Fruit fly (Drosophila melanogaster) whole organism, embryonic: ENCODE data around the gene cwo.

Source experiments
- Atf6 ChIP-seq: fragments of 200-800 bp; sonication (Bioruptor generic); IDR thresholded peaks from 2 replicates; pipeline ENCODE4 v1.3.6; 2022; ENCODE audit warnings: missing biosample characterization, missing genetic modification characterization
- CG12236 ChIP-seq: fragments of 200-800 bp; sonication (Bioruptor generic); optimal IDR thresholded peaks from 2 replicates; lab custom pipeline; 2016; ENCODE audit warnings: missing biosample characterization, missing genetic modification characterization
- CG1233 ChIP-seq: fragments of 200-800 bp; sonication (Bioruptor generic); optimal IDR thresholded peaks from 4 replicates; lab custom pipeline; 2018; ENCODE audit warnings: missing biosample characterization, mild to moderate bottlenecking, missing genetic modification characterization
- CG15011 ChIP-seq: fragments of 200-800 bp; sonication (Bioruptor generic); optimal IDR thresholded peaks from 3 replicates; lab custom pipeline; 2018; ENCODE audit warnings: missing biosample characterization, mild to moderate bottlenecking, missing genetic modification characterization
- CG1603 ChIP-seq: fragments of 200-800 bp; sonication (Bioruptor generic); optimal IDR thresholded peaks from 2 replicates; lab custom pipeline; 2019; ENCODE audit warnings: missing biosample characterization, mild to moderate bottlenecking, missing genetic modification characterization, moderate library complexity
- CG17359 ChIP-seq: fragments of 200-800 bp; sonication (Bioruptor generic); optimal IDR thresholded peaks from 3 replicates; lab custom pipeline; 2018; ENCODE audit warnings: missing biosample characterization, mild to moderate bottlenecking, missing genetic modification characterization, moderate library complexity
- CG17385 ChIP-seq: fragments of 200-800 bp; sonication (Bioruptor generic); optimal IDR thresholded peaks from 3 replicates; lab custom pipeline; 2018; ENCODE audit warnings: missing biosample characterization, mild to moderate bottlenecking, missing genetic modification characterization
- CG18262 ChIP-seq: fragments of 200-800 bp; optimal IDR thresholded peaks from 3 replicates; lab custom pipeline; 2019; ENCODE audit warnings: missing biosample characterization, mild to moderate bottlenecking, missing genetic modification characterization, moderate library complexity
- CG3163 ChIP-seq: fragments of 200-800 bp; sonication (Bioruptor generic); optimal IDR thresholded peaks from 3 replicates; lab custom pipeline; 2016; ENCODE audit warnings: missing biosample characterization, missing genetic modification characterization
- CG34376 ChIP-seq: fragments of 200-800 bp; sonication (Bioruptor generic); optimal IDR thresholded peaks from 2 replicates; lab custom pipeline; 2018; ENCODE audit warnings: missing biosample characterization, mild to moderate bottlenecking, missing genetic modification characterization
- CG4360 ChIP-seq: fragments of 200-800 bp; sonication (Bioruptor generic); IDR thresholded peaks from 2 replicates; pipeline ENCODE4 v1.3.6; 2022; ENCODE audit warnings: missing biosample characterization, missing genetic modification characterization
- CG6654 ChIP-seq: fragments of 200-800 bp; sonication (Bioruptor generic); optimal IDR thresholded peaks from 2 replicates; lab custom pipeline; 2017; ENCODE audit warnings: missing biosample characterization, mild to moderate bottlenecking, missing genetic modification characterization
- CG7357 ChIP-seq: fragments of 200-800 bp; sonication (Bioruptor generic); IDR thresholded peaks from 3 replicates; pipeline ENCODE4 v1.3.6; 2022; ENCODE audit warnings: missing biosample characterization, missing genetic modification characterization
- CG7786 ChIP-seq: fragments of 200-800 bp; sonication (Bioruptor generic); optimal IDR thresholded peaks from 2 replicates; lab custom pipeline; 2016; ENCODE audit warnings: missing biosample characterization, missing genetic modification characterization
- CG7839 ChIP-seq: fragments of 200-800 bp; sonication (Bioruptor generic); optimal IDR thresholded peaks from 3 replicates; lab custom pipeline; 2018; ENCODE audit warnings: missing biosample characterization, mild to moderate bottlenecking, missing genetic modification characterization, moderate library complexity
- CG8359 ChIP-seq: fragments of 200-800 bp; sonication (Bioruptor generic); optimal IDR thresholded peaks from 2 replicates; lab custom pipeline; 2017; ENCODE audit warnings: missing biosample characterization, mild to moderate bottlenecking, missing genetic modification characterization, borderline replicate concordance
- CG8924 ChIP-seq: fragments of 200-800 bp; optimal IDR thresholded peaks from 3 replicates; lab custom pipeline; 2019; ENCODE audit warnings: missing biosample characterization, mild to moderate bottlenecking, missing genetic modification characterization, moderate library complexity
- CG9817 ChIP-seq: fragments of 200-800 bp; sonication (Bioruptor generic); optimal IDR thresholded peaks from 2 replicates; lab custom pipeline; 2018; ENCODE audit warnings: missing biosample characterization, mild to moderate bottlenecking, missing genetic modification characterization, moderate library complexity
- Chrac-16 ChIP-seq: fragments of 200-800 bp; sonication (Bioruptor generic); optimal IDR thresholded peaks from 3 replicates; lab custom pipeline; 2016; ENCODE audit warnings: missing biosample characterization, missing genetic modification characterization
- H15 ChIP-seq: fragments of 200-800 bp; sonication (Bioruptor generic); IDR thresholded peaks from 3 replicates; pipeline ENCODE4 v1.3.6; 2022; ENCODE audit warnings: missing biosample characterization, missing genetic modification characterization
- HHEX ChIP-seq: fragments of 200-800 bp; sonication (Bioruptor generic); optimal IDR thresholded peaks from 3 replicates; lab custom pipeline; 2017; ENCODE audit warnings: missing biosample characterization, mild to moderate bottlenecking, missing genetic modification characterization, missing genetic modification reagents
- HmgD ChIP-seq: fragments of 200-800 bp; sonication (Bioruptor generic); optimal IDR thresholded peaks from 3 replicates; lab custom pipeline; 2016; ENCODE audit warnings: missing biosample characterization, missing genetic modification characterization
- HmgZ ChIP-seq: fragments of 200-800 bp; sonication (Bioruptor generic); optimal IDR thresholded peaks from 2 replicates; lab custom pipeline; 2018; ENCODE audit warnings: missing biosample characterization, mild to moderate bottlenecking, missing genetic modification characterization
- Meics ChIP-seq: fragments of 200-800 bp; sonication (Bioruptor generic); optimal IDR thresholded peaks from 2 replicates; lab custom pipeline; 2017; ENCODE audit warnings: missing biosample characterization, mild to moderate bottlenecking, missing genetic modification characterization
- NK7.1 ChIP-seq: fragments of 200-800 bp; sonication (Bioruptor generic); optimal IDR thresholded peaks from 3 replicates; lab custom pipeline; 2016; ENCODE audit warnings: missing biosample characterization, missing genetic modification characterization
- PHDP ChIP-seq: fragments of 200-800 bp; sonication (Bioruptor generic); optimal IDR thresholded peaks from 3 replicates; lab custom pipeline; 2018; ENCODE audit warnings: missing biosample characterization, mild to moderate bottlenecking, missing genetic modification characterization, moderate library complexity
- Pdp1 ChIP-seq, 2 experiments: fragments of 200-800 bp; sonication (Bioruptor generic); optimal IDR thresholded peaks; 3 replicates each; lab custom pipeline; 2016; ENCODE audit warnings: missing biosample characterization in 2 of 2, missing genetic modification characterization in 2 of 2, mild to moderate bottlenecking in 1 of 2, moderate library complexity in 1 of 2
- Sox100B ChIP-seq: fragments of 200-800 bp; sonication (Bioruptor generic); optimal IDR thresholded peaks from 3 replicates; lab custom pipeline; 2018; ENCODE audit warnings: missing biosample characterization, mild to moderate bottlenecking, missing genetic modification characterization
- Trl ChIP-seq, 3 experiments: fragments of >200 bp in 2 of 3; fragments of 200-800 bp in 1 of 3; sonication (Bioruptor generic) in 1 of 3; optimal IDR thresholded peaks; 2 replicates in 1 of 3; 3 replicates in 2 of 3; lab custom pipeline; 2016 to 2017; ENCODE audit warnings: missing biosample characterization in 1 of 3, missing genetic modification characterization in 1 of 3
- amos ChIP-seq: fragments of 200-800 bp; sonication (Bioruptor generic); IDR thresholded peaks from 2 replicates; pipeline ENCODE4 v1.3.6; 2022; ENCODE audit warnings: missing biosample characterization, missing genetic modification characterization; ENCODE audit not compliant: partially characterized antibody
- ash1 ChIP-seq: fragments of 200-800 bp; sonication (Bioruptor generic); optimal IDR thresholded peaks from 2 replicates; lab custom pipeline; 2018; ENCODE audit warnings: missing biosample characterization, mild to moderate bottlenecking, missing genetic modification characterization
- crol ChIP-seq: fragments of 200-800 bp; sonication (Bioruptor generic); IDR thresholded peaks from 2 replicates; pipeline ENCODE4 v1.3.6; 2022; ENCODE audit warnings: missing biosample characterization, missing genetic modification characterization
- esg ChIP-seq: fragments of 200-800 bp; sonication (Bioruptor generic); conservative IDR thresholded peaks from 2 replicates; pipeline ENCODE4 v1.3.6; 2022; ENCODE audit warnings: missing biosample characterization, missing genetic modification characterization
- gfzf ChIP-seq: fragments of 200-800 bp; sonication (Bioruptor generic); optimal IDR thresholded peaks from 2 replicates; lab custom pipeline; 2016; ENCODE audit warnings: missing biosample characterization, mild to moderate bottlenecking, missing genetic modification characterization, moderate library complexity
- grn ChIP-seq: fragments of 200-800 bp; sonication (Bioruptor generic); optimal IDR thresholded peaks from 3 replicates; lab custom pipeline; 2017; ENCODE audit warnings: missing biosample characterization, missing genetic modification characterization
- gsb ChIP-seq: fragments of 200-800 bp; sonication (Bioruptor generic); IDR thresholded peaks from 2 replicates; pipeline ENCODE4 v1.3.6; 2022; ENCODE audit warnings: missing biosample characterization, missing genetic modification characterization
- h ChIP-seq: fragments of >200 bp; optimal IDR thresholded peaks from 2 replicates; lab custom pipeline; 2017
- hth ChIP-seq: fragments of >200 bp; optimal IDR thresholded peaks from 2 replicates; lab custom pipeline; 2017; ENCODE audit warnings: inconsistent platforms
- kay ChIP-seq: fragments of 200-800 bp; sonication (Bioruptor generic); optimal IDR thresholded peaks from 2 replicates; lab custom pipeline; 2016; ENCODE audit warnings: missing biosample characterization, missing genetic modification characterization
- kni ChIP-seq: fragments of 200-800 bp; sonication (Bioruptor generic); optimal IDR thresholded peaks from 3 replicates; lab custom pipeline; 2017; ENCODE audit warnings: mild to moderate bottlenecking, missing biosample characterization, missing genetic modification reagents, missing genetic modification characterization
- lola ChIP-seq, 3 experiments: fragments of >200 bp in 2 of 3; fragments of 200-800 bp in 1 of 3; sonication (Bioruptor generic) in 1 of 3; optimal IDR thresholded peaks; 2 replicates each; lab custom pipeline; 2017 to 2019; ENCODE audit warnings: missing biosample characterization in 3 of 3, missing genetic modification characterization in 3 of 3, mild to moderate bottlenecking in 1 of 3, moderate library complexity in 1 of 3
- nau ChIP-seq: fragments of 200-800 bp; sonication (Bioruptor generic); optimal IDR thresholded peaks from 3 replicates; lab custom pipeline; 2017; ENCODE audit warnings: missing biosample characterization, mild to moderate bottlenecking, missing genetic modification characterization, missing genetic modification reagents
- sens-2 ChIP-seq: fragments of 200-800 bp; sonication (Bioruptor generic); IDR thresholded peaks from 2 replicates; pipeline ENCODE4 v1.3.6; 2022; ENCODE audit warnings: missing biosample characterization, missing genetic modification characterization
- sisA ChIP-seq: fragments of 200-800 bp; sonication (Bioruptor generic); IDR thresholded peaks from 2 replicates; pipeline ENCODE4 v1.3.6; 2022; ENCODE audit warnings: missing biosample characterization, missing genetic modification characterization
- sna ChIP-seq: fragments of 200-800 bp; sonication (Bioruptor generic); IDR thresholded peaks from 2 replicates; pipeline ENCODE4 v1.3.6; 2022; ENCODE audit warnings: missing biosample characterization, missing genetic modification characterization; ENCODE audit not compliant: partially characterized antibody
- so ChIP-seq: fragments of 200-800 bp; sonication (Bioruptor generic); IDR thresholded peaks from 3 replicates; pipeline ENCODE4 v1.3.6; 2022; ENCODE audit warnings: missing biosample characterization, missing genetic modification characterization
- ssp ChIP-seq: fragments of 200-800 bp; sonication (Bioruptor generic); IDR thresholded peaks from 2 replicates; pipeline ENCODE4 v1.3.6; 2022; ENCODE audit warnings: missing biosample characterization, missing genetic modification characterization
- stc ChIP-seq: fragments of 200-800 bp; sonication (Bioruptor generic); IDR thresholded peaks from 2 replicates; pipeline ENCODE4 v1.3.6; 2022; ENCODE audit warnings: missing biosample characterization, missing genetic modification characterization
- zfh2 ChIP-seq: fragments of 200-800 bp; sonication (Bioruptor generic); optimal IDR thresholded peaks from 2 replicates; lab custom pipeline; 2016; ENCODE audit warnings: missing biosample characterization, missing genetic modification characterization

Gene cwo

DNA sequence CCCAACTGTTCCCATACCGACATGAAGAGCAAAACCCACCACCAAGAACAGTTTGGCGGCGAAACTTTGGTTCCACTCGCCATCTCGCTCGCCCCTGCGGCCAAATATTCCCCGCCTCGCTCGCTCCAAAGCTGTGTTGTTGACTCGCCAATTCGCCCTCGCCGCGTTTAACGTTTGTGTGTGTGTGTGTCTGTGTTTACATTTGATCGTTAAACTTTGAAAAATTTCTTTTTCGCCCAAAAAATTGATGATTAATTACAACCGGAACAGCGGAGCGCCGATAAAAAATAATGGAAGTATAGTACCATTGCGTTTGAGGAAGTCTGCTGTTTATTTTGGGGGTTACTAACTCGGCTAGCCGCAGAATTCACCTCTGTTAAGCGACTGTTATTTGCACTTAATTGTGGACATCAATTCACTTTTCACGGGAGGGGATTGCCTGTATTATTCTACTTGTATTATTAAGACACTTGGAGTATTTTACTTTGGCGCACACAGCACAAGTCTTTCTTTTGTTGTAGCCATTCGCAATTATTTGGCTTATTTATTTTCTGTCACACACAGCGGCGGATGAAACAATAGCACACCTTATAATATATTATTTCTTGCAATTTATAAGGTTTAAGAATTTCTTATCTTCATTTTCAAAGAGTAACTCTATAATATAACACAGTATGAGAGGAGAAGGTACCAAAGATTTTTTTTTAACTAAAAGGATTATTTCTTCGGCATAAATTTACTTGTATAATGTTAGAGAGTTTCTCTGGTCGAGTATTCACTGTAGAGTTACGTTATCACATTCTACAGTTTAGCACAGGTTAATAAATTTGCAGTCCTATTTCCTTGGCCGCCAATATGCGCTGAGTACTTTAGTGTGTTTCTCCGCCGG is 37.1 kb upstream of the cwo start (continued):
- no peak for TF ChIP-seq crol (GFP tag; lab: Robert Waterston, UW)
- peak; percentile 91 for TF ChIP-seq CG7839 (tag; lab: Kevin White, UChicago)
- TF ChIP-seq CG7786 (GFP tag; lab: Kevin White, UChicago): peak; percentile 78
- TF ChIP-seq CG8924 (tag; lab: Kevin White, UChicago): peak; percentile 81
- peak; percentile 76 for TF ChIP-seq CG17359 (tag; lab: Kevin White, UChicago)
- TF ChIP-seq kni: peak; percentile 92
- no peak for TF ChIP-seq sisA (GFP tag; lab: Robert Waterston, UW)
- no peak for TF ChIP-seq grn
- peak; percentile 75 for TF ChIP-seq CG18262 (tag; lab: Kevin White, UChicago)
- peak; percentile 86 for TF ChIP-seq CG9817 (tag; lab: Kevin White, UChicago)
- TF ChIP-seq CG4360 (GFP tag; lab: Robert Waterston, UW): no peak
- TF ChIP-seq CG15011 (GFP tag; lab: Kevin White, UChicago): peak; percentile 74
- peak; percentile 47 for TF ChIP-seq NK7.1
- TF ChIP-seq kay: peak; percentile 18
- no peak for TF ChIP-seq so (GFP tag; lab: Robert Waterston, UW)
- TF ChIP-seq sens-2 (GFP tag; lab: Robert Waterston, UW): no peak
- TF ChIP-seq h (lab: Kevin White, UChicago): no peak
- TF ChIP-seq CG34376 (GFP tag; lab: Kevin White, UChicago): peak; percentile 48
- TF ChIP-seq HmgD (GFP tag; lab: Kevin White, UChicago): no peak
- peak; percentile 80 for TF ChIP-seq CG17385 (GFP tag; lab: Kevin White, UChicago)
- TF ChIP-seq CG7357 (GFP tag; lab: Robert Waterston, UW): 0 out of 3 replicates have a peak, but pooled peaks have one; percentile 25
- peak; percentile 38 for TF ChIP-seq CG12236 (GFP tag; lab: Kevin White, UChicago)
- peak; percentile 73 for TF ChIP-seq Chrac-16 (GFP tag; lab: Kevin White, UChicago)
- TF ChIP-seq CG8359 (GFP tag; lab: Kevin White, UChicago): peak; percentile 6
- peak; percentile 85 for TF ChIP-seq HHEX
- peak; percentile 41 to 72 for TF ChIP-seq Pdp1 (GFP tag; optimal IDR thresholded peaks at IDR 0.05; lab: Kevin White, UChicago)
- TF ChIP-seq ssp (GFP tag; lab: Robert Waterston, UW): no peak
- TF ChIP-seq zfh2 (GFP tag; lab: Kevin White, UChicago): peak; percentile 78
- TF ChIP-seq gfzf (GFP tag; lab: Kevin White, UChicago): no peak
- TF ChIP-seq H15 (GFP tag; lab: Robert Waterston, UW): no peak
- no peak for TF ChIP-seq amos (GFP tag; lab: Robert Waterston, UW)
- no peak for TF ChIP-seq esg
- TF ChIP-seq gsb: no peak
- TF ChIP-seq lola (GFP tag; optimal IDR thresholded peaks at IDR 0.05; lab: Kevin White, UChicago): peak in 1 of 3 experiments; percentile 1
- peak; percentile 79 for TF ChIP-seq Sox100B
- peak; percentile 55 for TF ChIP-seq nau (GFP tag; lab: Kevin White, UChicago)
- no peak for TF ChIP-seq Atf6 (GFP tag; lab: Robert Waterston, UW)
- peak; percentile 41 for TF ChIP-seq CG1603 (tag; lab: Kevin White, UChicago)
- peak; percentile 90 for TF ChIP-seq PHDP
- peak; percentile 30 for TF ChIP-seq CG3163 (GFP tag; lab: Kevin White, UChicago)
- TF ChIP-seq CG1233 (GFP tag; lab: Kevin White, UChicago): peak; percentile 73
- TF ChIP-seq stc: no peak
- TF ChIP-seq Trl (optimal IDR thresholded peaks at IDR 0.05; lab: Kevin White, UChicago): no peak
- TF ChIP-seq Trl (GFP tag; optimal IDR thresholded peaks at IDR 0.05; lab: Kevin White, UChicago): peak; percentile 46
- TF ChIP-seq CG6654 (GFP tag; lab: Kevin White, UChicago): peak; percentile 61
- no peak for TF ChIP-seq sna
- peak; percentile 93 for TF ChIP-seq Meics
- peak; percentile 71 for TF ChIP-seq HmgZ (tag; lab: Kevin White, UChicago)
- no peak for TF ChIP-seq ash1 (GFP tag; lab: Kevin White, UChicago)
- TF ChIP-seq hth: no peak
